Fruit fly (Drosophila melanogaster) whole organism, prepupa: ENCODE measurements around the gene ATPsynD.

Experiments
- Blimp-1 ChIP-seq: fragments of 200-800 bp; sonication (Bioruptor generic); optimal IDR thresholded peaks from 3 replicates; lab custom pipeline; 2017; ENCODE audit warnings: missing biosample characterization, missing genetic modification characterization, mild to moderate bottlenecking, moderate library complexity, missing genetic modification reagents
- CG10631 ChIP-seq: fragments of 200-800 bp; sonication (Bioruptor generic); optimal IDR thresholded peaks from 2 replicates; lab custom pipeline; 2016; ENCODE audit warnings: missing biosample characterization, missing genetic modification characterization
- CG11762 ChIP-seq: fragments of 200-800 bp; sonication (Bioruptor generic); optimal IDR thresholded peaks from 3 replicates; lab custom pipeline; 2016; ENCODE audit warnings: missing biosample characterization, missing genetic modification characterization; ENCODE audit not compliant: insufficient read depth
- CG15336 ChIP-seq: fragments of 200-800 bp; sonication (Bioruptor generic); IDR thresholded peaks from 2 replicates; pipeline ENCODE4 v1.3.6; 2022; ENCODE audit warnings: missing biosample characterization, missing genetic modification characterization
- CG1621 ChIP-seq: fragments of 200-800 bp; sonication (Bioruptor generic); optimal IDR thresholded peaks from 3 replicates; lab custom pipeline; 2018; ENCODE audit warnings: missing biosample characterization, mild to moderate bottlenecking, missing genetic modification characterization
- CG3032 ChIP-seq: fragments of 200-800 bp; optimal IDR thresholded peaks from 2 replicates; lab custom pipeline; 2019; ENCODE audit warnings: missing biosample characterization, mild to moderate bottlenecking, missing genetic modification characterization, moderate library complexity
- CG31627 ChIP-seq: fragments of 200-800 bp; sonication (Bioruptor generic); optimal IDR thresholded peaks from 3 replicates; lab custom pipeline; 2016; ENCODE audit warnings: missing biosample characterization, missing genetic modification characterization
- CG34406 ChIP-seq: fragments of 200-800 bp; sonication (Bioruptor generic); optimal IDR thresholded peaks from 3 replicates; lab custom pipeline; 2016; ENCODE audit warnings: missing biosample characterization, missing genetic modification characterization
- CG3919 ChIP-seq: fragments of 200-800 bp; sonication (Bioruptor generic); optimal IDR thresholded peaks from 3 replicates; lab custom pipeline; 2016; ENCODE audit warnings: missing biosample characterization, missing genetic modification characterization
- CG6163 ChIP-seq: fragments of 200-800 bp; sonication (Bioruptor generic); IDR thresholded peaks from 3 replicates; pipeline ENCODE4 v1.3.6; 2022; ENCODE audit warnings: missing biosample characterization, missing genetic modification characterization
- CG6276 ChIP-seq: fragments of 200-800 bp; sonication (Bioruptor generic); optimal IDR thresholded peaks from 2 replicates; lab custom pipeline; 2017; ENCODE audit warnings: missing biosample characterization, mild to moderate bottlenecking, missing genetic modification characterization
- CG6792 ChIP-seq: fragments of 200-800 bp; sonication (Bioruptor generic); optimal IDR thresholded peaks from 3 replicates; lab custom pipeline; 2016; ENCODE audit warnings: missing biosample characterization, missing genetic modification characterization
- CG6808 ChIP-seq: fragments of 200-800 bp; sonication (Bioruptor generic); optimal IDR thresholded peaks from 3 replicates; lab custom pipeline; 2017; ENCODE audit warnings: missing biosample characterization, missing genetic modification characterization, mild to moderate bottlenecking, moderate library complexity, missing genetic modification reagents
- CG7368 ChIP-seq: fragments of 200-800 bp; sonication (Bioruptor generic); optimal IDR thresholded peaks from 3 replicates; lab custom pipeline; 2016; ENCODE audit warnings: missing biosample characterization, missing genetic modification characterization
- CG9139 ChIP-seq: fragments of 200-800 bp; sonication (Bioruptor generic); optimal IDR thresholded peaks from 3 replicates; lab custom pipeline; 2017; ENCODE audit warnings: missing biosample characterization, mild to moderate bottlenecking, missing genetic modification characterization
- Eip75B ChIP-seq: fragments of 200-800 bp; sonication (Bioruptor generic); optimal IDR thresholded peaks from 3 replicates; lab custom pipeline; 2016; ENCODE audit warnings: missing biosample characterization, missing genetic modification characterization
- Ets21C ChIP-seq: fragments of 200-800 bp; sonication (Bioruptor generic); optimal IDR thresholded peaks from 3 replicates; lab custom pipeline; 2016; ENCODE audit warnings: missing biosample characterization, missing genetic modification characterization
- Ets96B ChIP-seq: fragments of 200-800 bp; optimal IDR thresholded peaks from 2 replicates; lab custom pipeline; 2019; ENCODE audit warnings: missing biosample characterization, mild to moderate bottlenecking, missing genetic modification characterization, moderate library complexity
- Hr38 ChIP-seq: sonication (Bioruptor generic); optimal IDR thresholded peaks from 2 replicates; lab custom pipeline; 2016; ENCODE audit warnings: missing biosample characterization, missing genetic modification characterization
- Hr4 ChIP-seq: fragments of 200-800 bp; sonication (Bioruptor generic); optimal IDR thresholded peaks from 3 replicates; lab custom pipeline; 2016; ENCODE audit warnings: missing biosample characterization, missing genetic modification characterization
- Met ChIP-seq: fragments of 200-800 bp; sonication (Bioruptor generic); optimal IDR thresholded peaks from 3 replicates; lab custom pipeline; 2016; ENCODE audit warnings: missing biosample characterization, missing genetic modification characterization
- OdsH ChIP-seq: fragments of 200-800 bp; sonication (Bioruptor generic); optimal IDR thresholded peaks from 3 replicates; lab custom pipeline; 2016; ENCODE audit warnings: missing biosample characterization, missing genetic modification characterization
- Sox15 ChIP-seq: fragments of 200-800 bp; sonication (Bioruptor generic); optimal IDR thresholded peaks from 3 replicates; lab custom pipeline; 2016; ENCODE audit warnings: missing biosample characterization, missing genetic modification characterization
- achi ChIP-seq: fragments of 200-800 bp; sonication (Bioruptor generic); optimal IDR thresholded peaks from 3 replicates; lab custom pipeline; 2016; ENCODE audit warnings: missing biosample characterization, missing genetic modification characterization
- acj6 ChIP-seq: fragments of 200-800 bp; sonication (Bioruptor generic); optimal IDR thresholded peaks from 3 replicates; lab custom pipeline; 2016; ENCODE audit warnings: missing biosample characterization, missing genetic modification characterization
- dac ChIP-seq: fragments of 200-800 bp; sonication (Bioruptor generic); optimal IDR thresholded peaks from 2 replicates; lab custom pipeline; 2017; ENCODE audit warnings: missing biosample characterization, mild to moderate bottlenecking, missing genetic modification characterization
- dsx ChIP-seq: fragments of 200-800 bp; optimal IDR thresholded peaks from 3 replicates; lab custom pipeline; 2019; ENCODE audit warnings: missing biosample characterization, mild to moderate bottlenecking, missing genetic modification characterization, moderate library complexity; ENCODE audit not compliant: poor library complexity, severe bottlenecking
- eg ChIP-seq: fragments of 200-800 bp; sonication (Bioruptor generic); IDR thresholded peaks from 3 replicates; pipeline ENCODE4 v1.3.6; 2022; ENCODE audit warnings: missing biosample characterization, missing genetic modification characterization
- esn ChIP-seq: fragments of 200-800 bp; sonication (Bioruptor generic); optimal IDR thresholded peaks from 2 replicates; lab custom pipeline; 2016; ENCODE audit warnings: missing biosample characterization, mild to moderate bottlenecking, missing genetic modification characterization, moderate library complexity
- fd85E ChIP-seq: fragments of 200-800 bp; sonication (Bioruptor generic); optimal IDR thresholded peaks from 3 replicates; lab custom pipeline; 2016; ENCODE audit warnings: missing biosample characterization, missing genetic modification characterization
- fkh ChIP-seq: fragments of 200-800 bp; sonication (Bioruptor generic); optimal IDR thresholded peaks from 3 replicates; lab custom pipeline; 2017; ENCODE audit warnings: missing biosample characterization, mild to moderate bottlenecking, missing genetic modification characterization, moderate library complexity
- net ChIP-seq: fragments of 200-800 bp; sonication (Bioruptor generic); optimal IDR thresholded peaks from 3 replicates; lab custom pipeline; 2016; ENCODE audit warnings: missing biosample characterization, missing genetic modification characterization
- salr ChIP-seq, 2 experiments: fragments of 200-800 bp; sonication (Bioruptor generic); optimal IDR thresholded peaks; 3 replicates each; lab custom pipeline; 2016 to 2018; ENCODE audit warnings: missing biosample characterization in 2 of 2, missing genetic modification characterization in 2 of 2, mild to moderate bottlenecking in 1 of 2
- ss ChIP-seq, 2 experiments: fragments of 200-800 bp; sonication (Bioruptor generic); optimal IDR thresholded peaks; 2 replicates in 1 of 2; 3 replicates in 1 of 2; lab custom pipeline; 2017 to 2018; ENCODE audit warnings: mild to moderate bottlenecking in 2 of 2, missing biosample characterization in 2 of 2, missing genetic modification characterization in 2 of 2, moderate library complexity in 1 of 2
- svp ChIP-seq: fragments of 200-800 bp; sonication (Bioruptor generic); peaks from one replicate; lab custom pipeline; 2016; ENCODE audit warnings: missing biosample characterization, missing genetic modification characterization
- topi ChIP-seq: fragments of 200-800 bp; sonication (Bioruptor generic); optimal IDR thresholded peaks from 3 replicates; lab custom pipeline; 2016; ENCODE audit warnings: missing biosample characterization, missing genetic modification characterization
- vri ChIP-seq: fragments of 200-800 bp; sonication (Bioruptor generic); optimal IDR thresholded peaks from 3 replicates; lab custom pipeline; 2016; ENCODE audit warnings: missing biosample characterization, mild to moderate bottlenecking, missing genetic modification characterization

ATPsynD gene

DNA sequence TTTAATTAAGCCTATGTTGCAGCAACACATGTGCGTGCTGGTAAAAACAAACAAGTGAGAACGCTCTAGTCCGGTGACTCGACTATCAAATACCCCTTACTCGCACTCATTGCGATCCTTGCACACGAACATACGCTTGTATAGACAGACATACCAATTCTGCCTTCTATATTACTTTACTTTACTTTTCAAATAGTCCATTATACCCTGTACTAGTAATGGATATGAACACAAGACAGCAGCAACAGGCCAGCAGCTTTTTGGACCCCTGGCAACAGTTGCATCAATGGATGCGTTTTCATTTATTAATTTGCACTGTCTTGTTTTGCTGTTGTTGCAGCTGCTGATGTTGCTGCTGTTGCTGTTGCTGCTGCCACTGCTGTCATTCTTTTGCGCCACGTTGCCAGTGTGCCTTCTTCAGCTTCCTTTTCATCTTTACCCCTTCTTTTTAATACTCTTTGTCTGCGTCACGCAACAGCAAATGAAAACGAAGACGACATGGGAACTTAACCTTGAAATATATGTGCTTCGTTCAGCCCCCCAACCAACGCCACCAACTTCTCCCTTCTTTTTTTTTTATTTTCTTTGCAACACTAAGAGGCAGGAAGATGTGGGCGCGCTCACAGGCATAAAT, 23.8 kb downstream of the ATPsynD start (continued):
- peak; percentile 88 for TF ChIP-seq OdsH (GFP tag; lab: Kevin White, UChicago)
- peak; percentile 79 for TF ChIP-seq Ets21C (GFP tag; lab: Kevin White, UChicago)
- TF ChIP-seq fd85E (GFP tag; lab: Kevin White, UChicago) = peak; percentile 26
- TF ChIP-seq CG31627 = peak; percentile 87
- TF ChIP-seq esn (GFP tag; lab: Kevin White, UChicago) = peak; percentile 91
- peak; percentile 90 for TF ChIP-seq Met
- TF ChIP-seq CG3032 (tag; lab: Kevin White, UChicago) = peak; percentile 87
- peak; percentile 89 for TF ChIP-seq CG6792
- TF ChIP-seq Blimp-1 (GFP tag; lab: Kevin White, UChicago) = peak; percentile 82
- peak; percentile 61 for TF ChIP-seq CG6276
- TF ChIP-seq Hr38 (GFP tag; lab: Kevin White, UChicago) = no peak
- peak; percentile 90 for TF ChIP-seq dsx (GFP tag; lab: Kevin White, UChicago)
- TF ChIP-seq CG7368 (GFP tag; lab: Kevin White, UChicago) = peak; percentile 82
- peak; percentile 81 for TF ChIP-seq Hr4 (GFP tag; lab: Kevin White, UChicago)
- TF ChIP-seq fkh (GFP tag; lab: Kevin White, UChicago) = no peak
- TF ChIP-seq Eip75B (GFP tag; lab: Kevin White, UChicago) = peak; percentile 90
- TF ChIP-seq CG6808 (GFP tag; lab: Kevin White, UChicago) = peak; percentile 82
- peak; percentile 83 for TF ChIP-seq CG34406
- TF ChIP-seq dac (GFP tag; lab: Kevin White, UChicago) = peak; percentile 64
- TF ChIP-seq Ets96B (tag; lab: Kevin White, UChicago) = peak; percentile 87
- TF ChIP-seq CG15336 (GFP tag; lab: Robert Waterston, UW) = peak; percentile 86
- peak; percentile 90 for TF ChIP-seq CG10631 (GFP tag; lab: Kevin White, UChicago)

DNA sequence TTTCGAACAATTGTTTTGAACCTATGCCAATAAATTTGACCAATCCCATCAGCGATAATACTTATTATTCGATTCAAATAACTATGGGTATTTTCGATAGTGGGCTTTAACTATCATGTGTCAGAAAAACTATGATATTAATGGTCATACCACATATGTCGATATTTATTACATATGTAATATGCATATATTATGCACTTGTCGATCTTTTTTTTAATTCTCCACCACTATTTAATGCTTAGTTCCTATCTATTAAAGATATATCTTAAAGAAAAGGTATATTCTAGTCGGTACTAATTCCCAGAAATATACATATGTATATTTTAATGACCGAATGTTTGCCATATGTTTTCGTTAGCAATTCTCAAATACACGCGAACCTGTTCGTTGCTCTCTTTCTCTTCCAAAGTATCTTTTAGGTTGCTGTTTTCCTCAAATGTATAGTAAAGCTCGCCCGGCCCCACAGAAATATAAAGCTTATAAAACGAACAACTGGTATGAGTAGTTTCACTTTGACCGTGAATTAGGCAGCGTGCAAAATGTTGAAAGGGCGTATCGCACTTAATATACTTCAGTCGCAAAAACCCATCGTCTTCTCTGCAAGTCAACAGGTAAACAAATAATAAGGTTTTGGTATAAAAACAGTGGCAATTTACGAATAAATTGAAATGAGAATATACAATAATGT, 37.5 kb downstream of the ATPsynD start, which contains the start of gene Cyp12a5:
Cyp12a5 (plus strand) TSS at position 503 of the 688 bp plus-strand sequence.
- TF ChIP-seq topi (GFP tag; lab: Kevin White, UChicago) = no peak
- no peak for TF ChIP-seq salr (GFP tag; optimal IDR thresholded peaks at IDR 0.05; lab: Kevin White, UChicago)
- TF ChIP-seq CG1621 (tag; lab: Kevin White, UChicago) = no peak
- no peak for TF ChIP-seq eg
- no peak for TF ChIP-seq ss (GFP tag; optimal IDR thresholded peaks at IDR 0.05; lab: Kevin White, UChicago)
- TF ChIP-seq Met = no peak
- TF ChIP-seq CG6163 (GFP tag; lab: Robert Waterston, UW) = no peak
- no peak for TF ChIP-seq Sox15
- TF ChIP-seq CG3919 (GFP tag; lab: Kevin White, UChicago) = no peak
- TF ChIP-seq net (GFP tag; lab: Kevin White, UChicago) = no peak
- TF ChIP-seq achi (GFP tag; lab: Kevin White, UChicago) = no peak
- no peak for TF ChIP-seq dsx (GFP tag; lab: Kevin White, UChicago)
- no peak for TF ChIP-seq dac (GFP tag; lab: Kevin White, UChicago)
- TF ChIP-seq, all 60 proteins: peak for 0

DNA sequence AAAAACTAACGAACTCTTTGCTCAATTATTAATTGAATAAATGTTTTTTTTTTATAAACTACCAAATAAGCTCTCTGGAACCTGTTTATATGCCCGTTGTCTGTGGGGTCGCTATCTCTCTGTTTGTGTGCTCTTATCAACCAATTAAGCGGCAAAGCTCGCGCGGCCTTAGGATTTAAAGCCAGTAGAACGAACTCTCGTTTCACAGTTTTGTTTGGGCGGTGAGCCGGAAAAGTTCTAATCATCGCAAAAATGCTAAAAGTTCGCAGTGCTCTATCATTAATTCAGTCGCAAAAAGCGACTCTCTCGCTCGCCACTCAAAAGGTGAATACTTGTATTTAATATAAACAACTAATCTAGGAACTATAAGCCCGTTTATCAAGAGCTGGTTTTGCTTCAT, 40.2 kb downstream of the ATPsynD start, which contains the start of gene Cyp12a4:
Cyp12a4 (plus strand) TSS at position 202 of the 400 bp plus-strand sequence.
- TF ChIP-seq Eip75B (GFP tag; lab: Kevin White, UChicago) (no peak), CG31627 (no peak), CG10631 (GFP tag; lab: Kevin White, UChicago) (no peak), CG9139 (GFP tag; lab: Kevin White, UChicago) (no peak), acj6 (GFP tag; lab: Kevin White, UChicago) (no peak), svp (GFP tag; lab: Kevin White, UChicago) (no peak), vri (GFP tag; lab: Kevin White, UChicago) (peak; percentile 11), CG11762 (GFP tag; lab: Kevin White, UChicago) (no peak)
- TF ChIP-seq, all 60 proteins: peak for 1
